Worm (Caenorhabditis elegans) whole organism, L4/young adult: ENCODE data around the gene C50F4.8.

ENCODE experiments used
- W03F9.2 ChIP-seq: fragments of 150-350 bp; optimal IDR thresholded peaks from 2 replicates; lab custom pipeline; 2014; ENCODE audit warnings: missing biosample characterization, missing genetic modification characterization
- dao-5 ChIP-seq: sonication (generic microtip); optimal IDR thresholded peaks from 2 replicates; lab custom pipeline; 2016; ENCODE audit warnings: missing genotype, missing genetic modification characterization, moderate library complexity, missing compliant biosample characterization

ce11 chrV:9541506-9541905, 22.8 kb upstream of the C50F4.8 start, which contains the start of gene C50F4.16:
- TF ChIP-seq W03F9.2 (tag; lab: Kevin White, UChicago) (no peak), dao-5 (tag; lab: Kevin White, UChicago) (no peak)
